Worm (Caenorhabditis elegans) whole organism, L2 larva: ENCODE measurements around the gene C54F6.15.

Source experiments
- egl-27 ChIP-seq: sonication (generic microtip); optimal IDR thresholded peaks from 3 replicates; lab custom pipeline; 2017; ENCODE audit warnings: missing biosample characterization, missing genetic modification reagents, missing genetic modification characterization
- elt-1 ChIP-seq: fragments of 150-350 bp; optimal IDR thresholded peaks from 2 replicates; lab custom pipeline; 2014; ENCODE audit warnings: missing biosample characterization, missing genetic modification characterization
- fos-1 ChIP-seq: fragments of 150-350 bp; optimal IDR thresholded peaks from 2 replicates; lab custom pipeline; 2014; ENCODE audit warnings: missing biosample characterization, missing genetic modification characterization
- nhr-237 ChIP-seq: fragments of 150-350 bp; optimal IDR thresholded peaks from 2 replicates; lab custom pipeline; 2014; ENCODE audit warnings: missing biosample characterization, missing genetic modification characterization
- unc-39 ChIP-seq: fragments of 150-350 bp; optimal IDR thresholded peaks from 2 replicates; lab custom pipeline; 2014; ENCODE audit warnings: missing biosample characterization, missing genetic modification characterization
- unc-62 ChIP-seq: fragments of 150-350 bp; optimal IDR thresholded peaks from 2 replicates; lab custom pipeline; 2014; ENCODE audit warnings: missing biosample characterization, missing genetic modification reagents, missing genetic modification characterization
- ztf-4 ChIP-seq: fragments of 150-350 bp; optimal IDR thresholded peaks from 2 replicates; lab custom pipeline; 2014; ENCODE audit warnings: missing biosample characterization, missing genetic modification characterization

DNA sequence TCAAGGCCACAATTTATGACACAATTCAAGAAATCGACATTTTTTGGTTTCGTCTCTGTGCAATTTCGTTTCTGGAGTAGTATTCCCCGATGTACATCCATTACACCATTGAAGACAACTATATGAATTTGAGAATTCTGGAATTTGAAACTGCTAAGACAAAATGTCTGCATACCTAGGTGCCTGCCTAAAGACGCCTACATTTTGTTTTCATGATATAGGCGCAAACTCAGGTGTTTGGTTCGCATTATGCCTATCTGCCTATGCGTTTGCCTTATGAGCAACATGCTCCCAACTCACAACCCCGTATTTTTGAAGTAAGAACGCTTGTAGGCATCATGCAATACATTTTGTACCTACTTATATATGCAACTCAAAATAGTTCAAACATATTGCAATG is 48.8 kb upstream of the C54F6.15 start, which contains the start of gene F19F10.14:
- no peak for TF ChIP-seq elt-1 (tag; lab: Kevin White, UChicago)
- no peak for TF ChIP-seq fos-1
- TF ChIP-seq unc-62 (GFP tag; lab: Kevin White, UChicago) = no peak
- no peak for TF ChIP-seq nhr-237
- TF ChIP-seq egl-27 (tag; lab: Kevin White, UChicago) = no peak
- TF ChIP-seq ztf-4 (tag; lab: Kevin White, UChicago) = no peak
- TF ChIP-seq unc-39 (tag; lab: Kevin White, UChicago) = no peak
